Worm (Caenorhabditis elegans) whole organism, L2 larva: ENCODE measurements around the gene eif-2Bgamma.

Source experiments
- C34F6.9 ChIP-seq: fragments of 150-350 bp; optimal IDR thresholded peaks from 2 replicates; lab custom pipeline; 2014; ENCODE audit warnings: missing biosample characterization, missing genetic modification characterization
- F13H6.1 ChIP-seq: sonication (generic microtip); optimal IDR thresholded peaks from 2 replicates; lab custom pipeline; 2016; ENCODE audit warnings: missing genetic modification characterization, missing compliant biosample characterization
- R02D3.7 ChIP-seq: fragments of 150-350 bp; optimal IDR thresholded peaks from 2 replicates; lab custom pipeline; 2014; ENCODE audit warnings: missing biosample characterization, missing genetic modification characterization
- Y55F3AM.14 ChIP-seq: fragments of 200-800 bp; sonication (Bioruptor generic); optimal IDR thresholded peaks from 2 replicates; lab custom pipeline; 2018; ENCODE audit warnings: mild to moderate bottlenecking, missing genetic modification characterization, missing compliant biosample characterization
- aly-2 ChIP-seq: fragments of 150-350 bp; optimal IDR thresholded peaks from 2 replicates; lab custom pipeline; 2014; ENCODE audit warnings: missing biosample characterization, missing genetic modification characterization
- ama-1 ChIP-seq: fragments of 150-350 bp; optimal IDR thresholded peaks from 2 replicates; lab custom pipeline; 2018; ENCODE audit warnings: inconsistent platforms
- crh-2 ChIP-seq: sonication (generic microtip); optimal IDR thresholded peaks from 2 replicates; lab custom pipeline; 2017; ENCODE audit warnings: missing biosample characterization, missing genetic modification characterization
- dmd-4 ChIP-seq: sonication (generic microtip); optimal IDR thresholded peaks from 2 replicates; lab custom pipeline; 2017; ENCODE audit warnings: missing biosample characterization, missing genetic modification characterization
- egl-27 ChIP-seq: sonication (generic microtip); optimal IDR thresholded peaks from 3 replicates; lab custom pipeline; 2017; ENCODE audit warnings: missing biosample characterization, missing genetic modification reagents, missing genetic modification characterization
- elt-1 ChIP-seq: fragments of 150-350 bp; optimal IDR thresholded peaks from 2 replicates; lab custom pipeline; 2014; ENCODE audit warnings: missing biosample characterization, missing genetic modification characterization
- elt-3 ChIP-seq: sonication (generic microtip); optimal IDR thresholded peaks from 2 replicates; lab custom pipeline; 2017; ENCODE audit warnings: missing biosample characterization, missing genetic modification characterization
- fos-1 ChIP-seq: fragments of 150-350 bp; optimal IDR thresholded peaks from 2 replicates; lab custom pipeline; 2014; ENCODE audit warnings: missing biosample characterization, missing genetic modification characterization
- gmeb-1 ChIP-seq: fragments of 150-350 bp; optimal IDR thresholded peaks from 2 replicates; lab custom pipeline; 2014; ENCODE audit warnings: missing biosample characterization, missing genetic modification characterization
- lin-11 ChIP-seq: fragments of 150-350 bp; sonication (generic microtip); optimal IDR thresholded peaks from 2 replicates; lab custom pipeline; 2014; ENCODE audit warnings: missing biosample characterization, missing genetic modification characterization, inconsistent platforms, mixed read lengths
- lin-13 ChIP-seq: fragments of 150-350 bp; optimal IDR thresholded peaks from 2 replicates; lab custom pipeline; 2014; ENCODE audit warnings: missing biosample characterization, missing genetic modification reagents, missing genetic modification characterization
- lin-39 ChIP-seq: fragments of 150-350 bp; optimal IDR thresholded peaks from 2 replicates; lab custom pipeline; 2014; ENCODE audit warnings: missing biosample characterization, missing genetic modification reagents, missing genetic modification characterization
- lsy-2 ChIP-seq, 2 experiments: fragments of 150-350 bp in 1 of 2; sonication (generic microtip) in 1 of 2; optimal IDR thresholded peaks; 2 replicates each; lab custom pipeline; 2014 to 2017; ENCODE audit warnings: missing biosample characterization in 2 of 2, missing genetic modification characterization in 2 of 2
- mab-5 ChIP-seq: fragments of 150-350 bp; optimal IDR thresholded peaks from 2 replicates; lab custom pipeline; 2014; ENCODE audit warnings: missing biosample characterization, missing genetic modification characterization
- nhr-10 ChIP-seq: sonication (generic microtip); optimal IDR thresholded peaks from 2 replicates; lab custom pipeline; 2017; ENCODE audit warnings: missing biosample characterization, missing genetic modification characterization
- nhr-11 ChIP-seq: fragments of 150-350 bp; optimal IDR thresholded peaks from 2 replicates; lab custom pipeline; 2014; ENCODE audit warnings: missing biosample characterization, missing genetic modification characterization
- nhr-12 ChIP-seq: fragments of 150-350 bp; optimal IDR thresholded peaks from 2 replicates; lab custom pipeline; 2014; ENCODE audit warnings: missing biosample characterization, missing genetic modification characterization
- nhr-129 ChIP-seq: fragments of 150-350 bp; optimal IDR thresholded peaks from 2 replicates; lab custom pipeline; 2014; ENCODE audit warnings: missing biosample characterization, missing genetic modification characterization
- nhr-21 ChIP-seq: fragments of 150-350 bp; optimal IDR thresholded peaks from 2 replicates; lab custom pipeline; 2014; ENCODE audit warnings: missing biosample characterization, missing genetic modification characterization
- nhr-23 ChIP-seq: fragments of 150-350 bp; optimal IDR thresholded peaks from 2 replicates; lab custom pipeline; 2014; ENCODE audit warnings: missing biosample characterization, missing genetic modification reagents, missing genetic modification characterization
- nhr-25 ChIP-seq: fragments of 150-350 bp; sonication (generic microtip); optimal IDR thresholded peaks from 3 replicates; lab custom pipeline; 2014; ENCODE audit warnings: missing biosample characterization, missing genetic modification characterization
- nhr-77 ChIP-seq: fragments of 150-350 bp; optimal IDR thresholded peaks from 2 replicates; lab custom pipeline; 2014; ENCODE audit warnings: missing biosample characterization, missing genetic modification characterization
- peb-1 ChIP-seq: fragments of 150-350 bp; optimal IDR thresholded peaks from 2 replicates; lab custom pipeline; 2014; ENCODE audit warnings: missing biosample characterization, missing genetic modification characterization
- sem-4 ChIP-seq: fragments of 150-350 bp; optimal IDR thresholded peaks from 2 replicates; lab custom pipeline; 2014; ENCODE audit warnings: missing biosample characterization, missing genetic modification reagents, missing genetic modification characterization
- skn-1 ChIP-seq: sonication (generic microtip); optimal IDR thresholded peaks from 2 replicates; lab custom pipeline; 2017; ENCODE audit warnings: missing biosample characterization, missing genetic modification characterization
- sma-3 ChIP-seq: sonication (generic microtip); optimal IDR thresholded peaks from 2 replicates; lab custom pipeline; 2016; ENCODE audit warnings: missing genetic modification reagents, missing genetic modification characterization, missing compliant biosample characterization
- sma-9 ChIP-seq, 2 experiments: fragments of 150-350 bp in 1 of 2; sonication (generic microtip) in 1 of 2; optimal IDR thresholded peaks; 2 replicates each; lab custom pipeline; 2014 to 2016; ENCODE audit warnings: missing genetic modification characterization in 2 of 2, mild to moderate bottlenecking in 1 of 2, missing biosample characterization in 1 of 2, missing compliant biosample characterization in 1 of 2, missing genetic modification reagents in 1 of 2, moderate library complexity in 1 of 2
- snpc-4 ChIP-seq: fragments of 150-350 bp; optimal IDR thresholded peaks from 2 replicates; lab custom pipeline; 2014; ENCODE audit warnings: missing biosample characterization, missing genetic modification characterization
- unc-39 ChIP-seq: fragments of 150-350 bp; optimal IDR thresholded peaks from 2 replicates; lab custom pipeline; 2014; ENCODE audit warnings: missing biosample characterization, missing genetic modification characterization
- unc-55 ChIP-seq: fragments of 150-350 bp; sonication (generic microtip); optimal IDR thresholded peaks from 3 replicates; lab custom pipeline; 2014; ENCODE audit warnings: missing biosample characterization, missing genetic modification reagents, missing genetic modification characterization
- unc-62 ChIP-seq: fragments of 150-350 bp; optimal IDR thresholded peaks from 2 replicates; lab custom pipeline; 2014; ENCODE audit warnings: missing biosample characterization, missing genetic modification reagents, missing genetic modification characterization
- zag-1 ChIP-seq: fragments of 150-350 bp; optimal IDR thresholded peaks from 2 replicates; lab custom pipeline; 2014; ENCODE audit warnings: missing biosample characterization, missing genetic modification characterization

Gene eif-2Bgamma

DNA sequence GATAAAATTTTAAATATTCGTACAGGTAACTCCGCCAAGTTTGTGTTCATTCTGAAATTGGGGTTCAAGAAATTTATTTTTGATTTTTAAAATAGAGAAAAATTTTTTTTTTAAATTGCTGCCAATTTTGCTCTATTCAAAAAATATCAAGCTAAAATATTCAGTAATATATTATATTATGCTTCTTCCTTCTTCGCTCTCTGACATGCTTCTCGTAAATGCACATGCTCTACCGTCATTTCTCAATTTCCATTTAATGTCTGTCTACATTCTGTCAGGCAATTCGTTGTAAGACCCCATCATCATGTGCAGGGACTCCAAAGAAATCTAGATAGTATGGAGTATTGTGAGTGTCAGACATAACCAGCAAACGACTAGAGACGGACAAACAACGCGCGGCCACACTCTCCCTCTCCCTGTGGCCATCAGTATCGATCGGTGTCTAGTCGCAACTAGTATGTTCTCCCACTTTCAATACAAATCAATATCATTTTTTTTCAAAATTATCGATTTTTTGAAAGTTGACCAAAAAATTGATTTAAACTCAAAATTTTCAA lies 16.1 kb downstream of the eif-2Bgamma start, which contains the start of the genes malt-1 and ceh-38 (continued):
- TF ChIP-seq nhr-21, result peak; percentile 89
- peak; percentile 96 for TF ChIP-seq lin-13 (GFP tag; lab: Kevin White, UChicago)
- TF ChIP-seq dmd-4 (tag; lab: Kevin White, UChicago), result peak; percentile 35
- TF ChIP-seq lsy-2 (tag; optimal IDR thresholded peaks at IDR 0.05; lab: Kevin White, UChicago), result peak; percentile 85 to 98
- peak; percentile 95 for TF ChIP-seq mab-5 (tag; lab: Kevin White, UChicago)
- TF ChIP-seq fos-1 (tag; lab: Kevin White, UChicago), result peak; percentile 93
- TF ChIP-seq elt-1 (tag; lab: Kevin White, UChicago), result no peak
- TF ChIP-seq skn-1 (tag; lab: Kevin White, UChicago), result peak; percentile 45
- peak; percentile 60 for TF ChIP-seq R02D3.7 (tag; lab: Kevin White, UChicago)
- TF ChIP-seq lin-11 (tag; lab: Kevin White, UChicago), result peak; percentile 85

DNA sequence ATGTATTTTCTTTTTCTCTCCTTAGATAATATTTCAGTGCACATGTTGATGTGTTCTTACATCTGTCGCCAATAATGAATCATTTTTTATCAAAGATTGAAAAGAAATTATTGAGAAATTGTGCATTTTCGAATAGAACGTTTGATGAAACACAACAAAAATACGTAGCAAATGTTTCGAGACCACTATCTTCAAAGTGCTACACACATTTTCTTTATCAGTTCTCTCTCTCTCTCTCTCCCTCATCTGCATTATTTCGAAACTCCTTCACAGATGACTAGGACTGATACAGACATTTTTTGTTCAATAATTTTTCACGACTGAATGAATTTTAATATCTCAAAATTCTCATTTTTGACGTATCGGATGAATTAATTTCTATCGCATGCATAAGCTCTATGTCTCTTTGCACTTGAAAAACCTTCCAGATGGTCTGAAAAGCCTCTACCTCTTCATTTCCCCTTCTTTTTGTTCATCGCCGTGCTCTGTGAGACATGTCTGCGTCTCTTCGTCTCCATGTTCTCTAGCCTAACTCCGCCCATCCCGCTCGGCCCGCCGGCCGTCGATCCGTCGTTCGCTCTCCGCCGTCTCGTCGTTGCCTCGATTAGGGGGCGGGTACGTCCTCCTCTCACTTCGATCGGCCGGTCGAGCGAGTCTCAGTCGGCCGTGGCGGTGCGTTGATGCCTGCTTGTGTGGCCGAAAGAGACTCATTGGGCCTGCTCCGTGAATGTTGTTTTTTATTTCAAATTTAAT lies 24.0 kb downstream of the eif-2Bgamma start:
- TF ChIP-seq Y55F3AM.14 (GFP tag; lab: Kevin White, UChicago) (no peak), lin-39 (no peak), ama-1 (no peak), unc-39 (tag; lab: Kevin White, UChicago) (no peak), lin-11 (tag; lab: Kevin White, UChicago) (no peak), unc-62 (GFP tag; lab: Kevin White, UChicago) (no peak), C34F6.9 (peak; percentile 49), dmd-4 (tag; lab: Kevin White, UChicago) (no peak), lsy-2 (tag; optimal IDR thresholded peaks at IDR 0.05; lab: Kevin White, UChicago) (peak in 1 of 2 experiments; percentile 25), fos-1 (tag; lab: Kevin White, UChicago) (peak; percentile 30), unc-55 (peak; percentile 35), aly-2 (no peak), nhr-11 (tag; lab: Kevin White, UChicago) (no peak), sma-3 (no peak), nhr-23 (tag; lab: Kevin White, UChicago) (no peak), mab-5 (tag; lab: Kevin White, UChicago) (no peak), nhr-77 (tag; lab: Kevin White, UChicago) (no peak), nhr-25 (tag; lab: Kevin White, UChicago) (no peak), elt-3 (tag; lab: Kevin White, UChicago) (no peak), peb-1 (tag; lab: Kevin White, UChicago) (no peak), egl-27 (tag; lab: Kevin White, UChicago) (no peak), F13H6.1 (tag; lab: Kevin White, UChicago) (peak; percentile 64)

DNA sequence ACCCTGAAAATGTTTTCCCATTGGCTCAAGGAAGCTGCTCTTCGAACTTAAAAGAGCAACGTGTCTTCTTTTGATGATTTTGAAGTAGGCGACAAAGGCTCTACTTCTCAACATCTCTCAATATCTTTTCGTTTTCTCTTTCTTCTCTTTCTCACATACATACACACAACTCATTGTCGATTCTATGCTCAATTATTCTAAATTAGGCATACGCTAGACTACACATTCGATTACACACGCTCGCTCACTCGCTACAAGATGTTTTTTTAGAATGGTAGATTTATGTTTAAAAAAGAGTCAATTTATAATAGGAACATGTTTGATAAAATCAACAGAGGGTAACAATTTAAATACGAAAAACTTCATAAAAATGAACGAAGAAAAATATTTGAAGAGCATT lies 25.9 kb downstream of the eif-2Bgamma start:
- TF ChIP-seq sma-3 (no peak), zag-1 (tag; lab: Kevin White, UChicago) (peak; percentile 10)

ce11 chrII:6940726-6941230 lies 26.7 kb downstream of the eif-2Bgamma start:
- TF ChIP-seq aly-2 (no peak), gmeb-1 (tag; lab: Kevin White, UChicago) (no peak), snpc-4 (tag; lab: Kevin White, UChicago) (no peak), lin-39 (no peak), sem-4 (tag; lab: Kevin White, UChicago) (no peak), unc-62 (GFP tag; lab: Kevin White, UChicago) (no peak), ama-1 (no peak), peb-1 (tag; lab: Kevin White, UChicago) (no peak), unc-55 (no peak), egl-27 (tag; lab: Kevin White, UChicago) (no peak), sma-9 (GFP tag; optimal IDR thresholded peaks at IDR 0.05; lab: Kevin White, UChicago) (no peak), sma-9 (tag; optimal IDR thresholded peaks at IDR 0.05; lab: Kevin White, UChicago) (no peak), R02D3.7 (tag; lab: Kevin White, UChicago) (no peak), nhr-11 (tag; lab: Kevin White, UChicago) (no peak), nhr-129 (tag; lab: Kevin White, UChicago) (no peak), nhr-12 (tag; lab: Kevin White, UChicago) (no peak), zag-1 (tag; lab: Kevin White, UChicago) (no peak), nhr-21 (no peak), skn-1 (tag; lab: Kevin White, UChicago) (no peak), nhr-10 (no peak), crh-2 (tag; lab: Kevin White, UChicago) (no peak)
